Worm (Caenorhabditis elegans) whole organism, L1 larva: ENCODE results near the gene nhr-115.

Experiments
- F16B12.6 ChIP-seq: fragments of 150-350 bp; optimal IDR thresholded peaks from 2 replicates; lab custom pipeline; 2014; ENCODE audit warnings: missing biosample characterization, missing genetic modification characterization
- aly-2 ChIP-seq: fragments of 150-350 bp; optimal IDR thresholded peaks from 2 replicates; lab custom pipeline; 2014; ENCODE audit warnings: missing biosample characterization, missing genetic modification characterization
- blmp-1 ChIP-seq: fragments of 150-350 bp; optimal IDR thresholded peaks from 2 replicates; lab custom pipeline; 2014; ENCODE audit warnings: missing biosample characterization, missing genetic modification characterization
- egl-27 ChIP-seq, 2 experiments: fragments of 150-350 bp in 1 of 2; sonication (generic microtip); optimal IDR thresholded peaks; 3 replicates each; lab custom pipeline; 2017 to 2018; ENCODE audit warnings: missing biosample characterization in 2 of 2, missing genetic modification characterization in 2 of 2, missing genetic modification reagents in 2 of 2
- elt-3 ChIP-seq, 6 experiments: fragments of 150-350 bp in 1 of 6; sonication (generic microtip); optimal IDR thresholded peaks; 2 replicates each; lab custom pipeline; 2017 to 2018; ENCODE audit warnings: missing biosample characterization in 6 of 6, missing genetic modification characterization in 6 of 6, inconsistent platforms in 1 of 6
- hlh-4 ChIP-seq: sonication (generic microtip); optimal IDR thresholded peaks from 2 replicates; lab custom pipeline; 2016; ENCODE audit warnings: mild to moderate bottlenecking, missing genetic modification characterization, missing compliant biosample characterization
- isw-1 ChIP-seq: fragments of 200-800 bp; sonication (Bioruptor generic); IDR thresholded peaks from 2 replicates; pipeline ENCODE4 v1.3.6; 2022; ENCODE audit warnings: missing genetic modification characterization, missing compliant biosample characterization
- mdl-1 ChIP-seq, 2 experiments: fragments of 150-350 bp; optimal IDR thresholded peaks; 2 replicates each; lab custom pipeline; 2014 to 2017; ENCODE audit warnings: missing biosample characterization in 2 of 2, missing genetic modification characterization in 2 of 2, inconsistent platforms in 1 of 2
- nhr-47 ChIP-seq: sonication (generic microtip); optimal IDR thresholded peaks from 2 replicates; lab custom pipeline; 2016; ENCODE audit warnings: mild to moderate bottlenecking, missing genetic modification characterization, moderate library complexity, missing compliant biosample characterization
- nhr-76 ChIP-seq: sonication (generic microtip); optimal IDR thresholded peaks from 2 replicates; lab custom pipeline; 2017; ENCODE audit warnings: missing biosample characterization, missing genetic modification characterization
- nhr-77 ChIP-seq: fragments of 150-350 bp; optimal IDR thresholded peaks from 2 replicates; lab custom pipeline; 2014; ENCODE audit warnings: missing biosample characterization, missing genetic modification characterization
- tbx-2 ChIP-seq: sonication (generic microtip); optimal IDR thresholded peaks from 2 replicates; lab custom pipeline; 2016; ENCODE audit warnings: missing genetic modification characterization, missing compliant biosample characterization
- unc-62 ChIP-seq: fragments of 150-350 bp; optimal IDR thresholded peaks from 2 replicates; lab custom pipeline; 2014; ENCODE audit warnings: missing biosample characterization, missing genetic modification reagents, missing genetic modification characterization
- zip-4 ChIP-seq: fragments of 200-800 bp; sonication (Bioruptor generic); optimal IDR thresholded peaks from 2 replicates; lab custom pipeline; 2018; ENCODE audit warnings: mild to moderate bottlenecking, missing genetic modification characterization, moderate library complexity, missing compliant biosample characterization

- TF ChIP-seq hlh-4 (tag; lab: Kevin White, UChicago) (no peak), nhr-76 (no peak), blmp-1 (tag; lab: Kevin White, UChicago) (no peak), nhr-47 (tag; lab: Kevin White, UChicago) (no peak), tbx-2 (tag; lab: Kevin White, UChicago) (no peak), nhr-77 (tag; lab: Kevin White, UChicago) (no peak), zip-4 (GFP tag; lab: Kevin White, UChicago) (no peak), elt-3 (tag; optimal IDR thresholded peaks at IDR 0.05; lab: Kevin White, UChicago) (no peak), F16B12.6 (no peak), unc-62 (GFP tag; lab: Kevin White, UChicago) (no peak), isw-1 (GFP tag; lab: Robert Waterston, UW) (no peak), egl-27 (tag; optimal IDR thresholded peaks at IDR 0.05; lab: Kevin White, UChicago) (no peak), mdl-1 (tag; optimal IDR thresholded peaks at IDR 0.05; lab: Kevin White, UChicago) (no peak), aly-2 (tag; lab: Kevin White, UChicago) (no peak)
These were observed 7.2 kb upstream of the nhr-115 start, which contains the start of gene nhr-227 for ce11 chrV:2285107-2285506.
